Worm (Caenorhabditis elegans) whole organism, midembryonic: ENCODE measurements around the gene F01D5.7.
A peak's percentile ranks its signal among the peaks of the same experiment; 100 is the strongest.

Experiments
- T22C8.4 ChIP-seq: fragments of 200-800 bp; sonication (Bioruptor generic); IDR thresholded peaks from 2 replicates; pipeline ENCODE4 v1.3.6; 2022; ENCODE audit warnings: missing genetic modification characterization, missing compliant biosample characterization
- cog-1 ChIP-seq: sonication (generic microtip); optimal IDR thresholded peaks from 2 replicates; lab custom pipeline; 2016; ENCODE audit warnings: missing genetic modification characterization, missing compliant biosample characterization
- flt-1 ChIP-seq: fragments of 200-800 bp; sonication (Bioruptor generic); IDR thresholded peaks from 2 replicates; pipeline ENCODE4 v1.3.6; 2022; ENCODE audit warnings: missing genetic modification characterization, missing compliant biosample characterization
- klf-2 ChIP-seq: fragments of 200-800 bp; sonication (Bioruptor generic); conservative IDR thresholded peaks from 2 replicates; pipeline ENCODE4 v1.3.6; 2022; ENCODE audit warnings: missing genetic modification reagents, missing genetic modification characterization, missing compliant biosample characterization
- med-1 ChIP-seq: sonication (generic microtip); optimal IDR thresholded peaks from 2 replicates; lab custom pipeline; 2017; ENCODE audit warnings: missing genetic modification characterization, mild to moderate bottlenecking, missing compliant biosample characterization, antibody characterized with exemption, missing genetic modification reagents; ENCODE audit not compliant: insufficient read depth
- ref-1 ChIP-seq: fragments of 200-800 bp; sonication (Bioruptor generic); conservative IDR thresholded peaks from 2 replicates; pipeline ENCODE4 v1.3.6; 2022; ENCODE audit warnings: missing genetic modification reagents, missing genetic modification characterization, missing compliant biosample characterization
- tab-1 ChIP-seq: fragments of 200-800 bp; sonication (Bioruptor generic); IDR thresholded peaks from 2 replicates; pipeline ENCODE4 v1.3.6; 2022; ENCODE audit warnings: missing genetic modification characterization, missing compliant biosample characterization
- ztf-23 ChIP-seq: fragments of 200-800 bp; sonication (Bioruptor generic); IDR thresholded peaks from 2 replicates; pipeline ENCODE4 v1.3.6; 2022; ENCODE audit warnings: missing genetic modification reagents, missing genetic modification characterization, missing compliant biosample characterization
- ztf-29 ChIP-seq: fragments of 200-800 bp; sonication (Bioruptor generic); IDR thresholded peaks from 2 replicates; pipeline ENCODE4 v1.3.6; 2022; ENCODE audit warnings: missing genetic modification reagents, missing genetic modification characterization, missing compliant biosample characterization

The F01D5.7 gene

ce11 chrII:14008359-14008758, at the start of gene F01D5.7:
F01D5.7 (plus strand) TSS chrII:14008659.
- TF ChIP-seq flt-1 (GFP tag; lab: Robert Waterston, UW) (no peak), klf-2 (GFP tag; lab: Robert Waterston, UW) (no peak), med-1 (GFP tag; lab: Kevin White, UChicago) (no peak), cog-1 (tag; lab: Kevin White, UChicago) (no peak), T22C8.4 (GFP tag; lab: Robert Waterston, UW) (no peak), tab-1 (no peak), ztf-23 (GFP tag; lab: Robert Waterston, UW) (no peak), ref-1 (no peak)

- no peak for TF ChIP-seq ztf-29 (GFP tag; lab: Robert Waterston, UW)
- no peak for TF ChIP-seq flt-1 (GFP tag; lab: Robert Waterston, UW)
- TF ChIP-seq cog-1 (tag; lab: Kevin White, UChicago) = no peak
- no peak for TF ChIP-seq ref-1
- TF ChIP-seq T22C8.4 (GFP tag; lab: Robert Waterston, UW) = no peak
- no peak for TF ChIP-seq ztf-23 (GFP tag; lab: Robert Waterston, UW)
- TF ChIP-seq klf-2 (GFP tag; lab: Robert Waterston, UW) = no peak
- no peak for TF ChIP-seq tab-1
- no peak for TF ChIP-seq med-1 (GFP tag; lab: Kevin White, UChicago)
These were observed 46.9 kb upstream of the F01D5.7 start for ce11 chrII:13961567-13961966.

DNA sequence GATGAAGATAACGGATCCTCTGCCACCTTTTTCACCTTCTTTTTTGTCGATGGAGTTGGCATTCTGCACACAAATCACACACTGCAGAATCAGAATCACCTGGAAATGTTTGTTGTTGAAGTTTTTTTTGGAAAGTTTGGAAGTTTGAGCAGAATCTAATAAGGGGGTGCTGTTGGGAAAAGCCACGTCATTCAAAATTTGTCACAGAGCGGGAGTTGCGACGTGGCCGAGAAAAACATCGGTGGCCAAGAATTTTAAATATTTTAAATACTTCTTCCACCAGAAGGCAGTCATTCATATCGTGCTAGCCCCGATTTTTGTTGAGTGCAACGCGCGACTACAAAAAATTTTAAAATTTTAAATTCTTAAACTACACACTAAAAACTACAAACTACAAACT, 46.1 kb upstream of the F01D5.7 start, which contains the start of gene rpi-1:
Gene rpi-1 (minus strand): TSS at position 101 of the 400 bp plus-strand sequence.
- TF ChIP-seq ref-1 (no peak), klf-2 (GFP tag; lab: Robert Waterston, UW) (no peak), med-1 (GFP tag; lab: Kevin White, UChicago) (no peak), ztf-29 (GFP tag; lab: Robert Waterston, UW) (no peak), T22C8.4 (GFP tag; lab: Robert Waterston, UW) (no peak), flt-1 (GFP tag; lab: Robert Waterston, UW) (no peak), cog-1 (tag; lab: Kevin White, UChicago) (no peak), tab-1 (no peak), ztf-23 (GFP tag; lab: Robert Waterston, UW) (no peak)

- TF ChIP-seq cog-1 (tag; lab: Kevin White, UChicago) (no peak), T22C8.4 (GFP tag; lab: Robert Waterston, UW) (no peak), ref-1 (no peak), flt-1 (GFP tag; lab: Robert Waterston, UW) (no peak), klf-2 (GFP tag; lab: Robert Waterston, UW) (no peak), ztf-23 (GFP tag; lab: Robert Waterston, UW) (no peak), tab-1 (no peak), ztf-29 (GFP tag; lab: Robert Waterston, UW) (no peak), med-1 (GFP tag; lab: Kevin White, UChicago) (no peak)
These were observed 44.1 kb upstream of the F01D5.7 start for ce11 chrII:13964325-13964724.

ce11 chrII:13966242-13966641, 42.2 kb upstream of the F01D5.7 start, which contains the start of gene W07G1.7:
W07G1.7 (minus strand) TSS chrII:13966342.
- no peak for TF ChIP-seq flt-1 (GFP tag; lab: Robert Waterston, UW)
- TF ChIP-seq ref-1 = no peak
- TF ChIP-seq cog-1 (tag; lab: Kevin White, UChicago) = no peak
- TF ChIP-seq klf-2 (GFP tag; lab: Robert Waterston, UW) = no peak
- TF ChIP-seq ztf-23 (GFP tag; lab: Robert Waterston, UW) = no peak
- TF ChIP-seq T22C8.4 (GFP tag; lab: Robert Waterston, UW) = no peak
- TF ChIP-seq med-1 (GFP tag; lab: Kevin White, UChicago) = no peak
- no peak for TF ChIP-seq tab-1
- no peak for TF ChIP-seq ztf-29 (GFP tag; lab: Robert Waterston, UW)

- TF ChIP-seq klf-2 (GFP tag; lab: Robert Waterston, UW) (no peak), T22C8.4 (GFP tag; lab: Robert Waterston, UW) (no peak), flt-1 (GFP tag; lab: Robert Waterston, UW) (no peak), ref-1 (no peak), ztf-29 (GFP tag; lab: Robert Waterston, UW) (no peak), tab-1 (no peak), cog-1 (tag; lab: Kevin White, UChicago) (no peak), ztf-23 (GFP tag; lab: Robert Waterston, UW) (no peak), med-1 (GFP tag; lab: Kevin White, UChicago) (no peak)
These were observed 39.5 kb upstream of the F01D5.7 start, which contains the start of gene sre-43 for ce11 chrII:13968979-13969378. sre-43 (minus strand) TSS chrII:13969079.

DNA sequence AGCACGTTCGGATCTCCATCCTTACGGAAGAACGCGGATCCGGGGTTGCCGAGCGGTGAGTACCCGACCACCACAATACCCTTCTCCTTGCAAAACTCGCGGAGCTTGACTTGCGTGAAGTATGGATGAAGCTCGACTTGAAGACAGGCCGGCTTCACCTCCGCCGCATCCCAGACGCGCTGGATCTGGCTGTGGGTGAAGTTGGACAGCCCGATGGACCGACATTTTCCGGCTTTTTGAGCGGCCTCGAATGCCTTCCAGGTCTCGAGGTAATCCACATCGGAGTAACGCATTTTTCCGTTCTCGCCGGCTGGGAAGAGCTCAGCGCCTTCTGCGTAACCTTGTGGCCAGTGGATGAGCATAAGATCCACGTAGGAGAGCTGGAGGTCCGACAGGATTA, 36.3 kb upstream of the F01D5.7 start:
- TF ChIP-seq klf-2 (GFP tag; lab: Robert Waterston, UW) (no peak), cog-1 (tag; lab: Kevin White, UChicago) (no peak), ztf-29 (GFP tag; lab: Robert Waterston, UW) (no peak), flt-1 (GFP tag; lab: Robert Waterston, UW) (no peak), T22C8.4 (GFP tag; lab: Robert Waterston, UW) (no peak), ztf-23 (GFP tag; lab: Robert Waterston, UW) (no peak), med-1 (GFP tag; lab: Kevin White, UChicago) (no peak), ref-1 (no peak), tab-1 (no peak)

ce11 chrII:13973514-13973913, 34.9 kb upstream of the F01D5.7 start, which contains the start of gene Y39G8B.1:
Y39G8B.1 (minus strand) TSS chrII:13973812.
- TF ChIP-seq ztf-23 (GFP tag; lab: Robert Waterston, UW) (no peak), T22C8.4 (GFP tag; lab: Robert Waterston, UW) (no peak; the same call in 1 of the 2 replicates)

- TF ChIP-seq ztf-29 (GFP tag; lab: Robert Waterston, UW) (peak; percentile 74; the same call in 1 of the 2 replicates), tab-1 (no peak)
These were observed 34.3 kb upstream of the F01D5.7 start for ce11 chrII:13974136-13974535.

DNA sequence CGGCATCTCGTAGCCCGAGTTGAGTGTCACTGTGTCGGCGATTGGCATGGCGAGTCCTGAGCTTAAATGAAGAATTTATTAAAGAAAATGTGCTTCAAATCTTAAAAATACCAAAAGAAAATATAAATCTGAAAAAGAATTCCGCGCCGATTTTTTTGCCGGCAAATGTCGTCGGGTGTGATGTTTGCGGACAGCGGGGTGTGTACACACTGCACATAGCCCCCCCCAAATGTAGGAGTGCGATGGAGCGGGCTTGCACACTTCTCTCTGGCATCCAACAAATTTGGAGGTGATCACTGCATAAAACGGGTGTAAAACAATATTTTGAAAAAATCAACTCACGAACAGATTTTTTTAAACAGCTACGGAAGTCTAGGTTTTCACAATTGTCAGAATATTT, 32.3 kb upstream of the F01D5.7 start, which contains the start of gene Y39G8B.2:
Gene Y39G8B.2 (minus strand): TSS at position 61 of the 400 bp plus-strand sequence.
- TF ChIP-seq med-1 (GFP tag; lab: Kevin White, UChicago) (no peak), ztf-29 (GFP tag; lab: Robert Waterston, UW) (peak; percentile 52; the same call in 1 of the 2 replicates), tab-1 (peak; percentile 71; the same call in 1 of the 2 replicates), ztf-23 (GFP tag; lab: Robert Waterston, UW) (peak; percentile 83), T22C8.4 (GFP tag; lab: Robert Waterston, UW) (no peak), flt-1 (GFP tag; lab: Robert Waterston, UW) (peak; percentile 76), ref-1 (no peak), klf-2 (GFP tag; lab: Robert Waterston, UW) (0 out of 2 replicates have a peak, but pooled peaks have one; percentile 41), cog-1 (tag; lab: Kevin White, UChicago) (peak; percentile 74)
